Fruit fly (Drosophila melanogaster): ENCODE measurements around the gene Pi4KIIIalpha.

Gene Pi4KIIIalpha

DNA sequence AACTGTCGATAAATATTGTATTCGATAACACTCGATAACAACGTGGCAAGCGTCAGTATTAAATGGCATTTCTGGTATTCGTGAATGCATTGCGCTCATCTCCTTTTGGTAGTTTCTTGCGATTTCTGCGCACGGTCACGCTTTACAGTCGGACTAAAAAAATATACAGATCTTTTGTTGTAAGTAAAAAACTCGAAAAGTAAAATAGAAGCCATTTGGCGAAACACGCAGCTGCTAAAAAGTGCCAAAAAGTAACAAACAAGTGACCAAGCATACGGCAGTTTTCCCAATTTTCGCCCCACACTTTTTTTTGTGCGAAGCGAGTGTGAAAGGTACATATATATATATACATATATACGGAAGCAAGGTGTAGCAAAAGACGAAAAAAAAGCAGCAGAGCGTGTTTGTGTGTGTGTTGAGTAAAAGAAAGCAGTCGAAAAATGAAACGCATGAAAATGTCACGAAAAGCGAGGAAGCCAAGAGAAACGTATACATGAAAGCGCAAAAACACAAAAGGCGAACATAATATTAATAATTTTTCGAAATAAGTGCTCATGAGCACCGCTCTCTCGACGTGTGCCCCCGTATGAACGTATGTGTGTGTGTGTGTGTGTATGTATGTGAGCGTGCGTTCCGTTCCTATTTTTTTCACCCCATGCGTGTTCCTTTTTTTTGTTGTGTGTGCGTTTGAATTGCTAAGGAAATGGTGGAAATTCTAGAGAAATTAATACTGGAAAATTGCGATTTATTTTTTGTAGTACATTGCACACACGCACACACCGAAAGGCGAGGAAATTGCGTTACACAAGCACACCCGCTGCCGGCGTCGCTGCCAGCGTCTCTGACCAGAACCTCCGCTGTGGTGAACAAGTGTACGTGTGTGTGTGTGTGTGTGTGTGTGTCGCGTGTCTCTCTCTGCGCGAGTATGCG lies 9.5 kb downstream of the Pi4KIIIalpha start, which contains the start of gene sgg (continued):
- no peak for TF ChIP-seq Dek (tag; optimal IDR thresholded peaks at IDR 0.05)
- peak; percentile 82 for TF ChIP-seq Dref (GFP tag; IDR thresholded peaks at IDR 0.05)
- TF ChIP-seq h (optimal IDR thresholded peaks at IDR 0.05): no peak
- TF ChIP-seq lmd (GFP tag; IDR thresholded peaks at IDR 0.05): no peak
- TF ChIP-seq CG17612 (GFP tag; IDR thresholded peaks at IDR 0.05): no peak
- no peak for TF ChIP-seq CG7786 (GFP tag; optimal IDR thresholded peaks at IDR 0.05)
- no peak for TF ChIP-seq en (GFP tag; optimal IDR thresholded peaks at IDR 0.05)
- no peak for TF ChIP-seq croc (GFP tag; conservative IDR thresholded peaks at IDR 0.05)
- TF ChIP-seq corto (GFP tag; optimal IDR thresholded peaks at IDR 0.05): no peak
- TF ChIP-seq Rx (GFP tag; IDR thresholded peaks at IDR 0.05): no peak
- TF ChIP-seq cwo (GFP tag; optimal IDR thresholded peaks at IDR 0.05): no peak
- TF ChIP-seq CG11695 (GFP tag; IDR thresholded peaks at IDR 0.05): no peak
- no peak for TF ChIP-seq Hmr (GFP tag; optimal IDR thresholded peaks at IDR 0.05)
- no peak for TF ChIP-seq D (optimal IDR thresholded peaks at IDR 0.05)
- no peak for TF ChIP-seq D (GFP tag; optimal IDR thresholded peaks at IDR 0.05)
- no peak for TF ChIP-seq grn (GFP tag; optimal IDR thresholded peaks at IDR 0.05)
- TF ChIP-seq CG17829 (tag; optimal IDR thresholded peaks at IDR 0.05): peak; percentile 6
- peak; percentile 53 for TF ChIP-seq CG4617 (GFP tag; optimal IDR thresholded peaks at IDR 0.05; ENCODE audit: borderline replicate concordance)
- peak in 1 of 2 experiments; percentile 95 for TF ChIP-seq Pdp1 (GFP tag; optimal IDR thresholded peaks at IDR 0.05)
- peak; percentile 75 for TF ChIP-seq CG12659 (GFP tag; optimal IDR thresholded peaks at IDR 0.05)
- TF ChIP-seq CG7987 (GFP tag; optimal IDR thresholded peaks at IDR 0.05): peak; percentile 9
- peak; percentile 60 for TF ChIP-seq CG15514 (GFP tag; optimal IDR thresholded peaks at IDR 0.05)
- no peak for TF ChIP-seq CG13894 (tag; optimal IDR thresholded peaks at IDR 0.05)
- no peak for TF ChIP-seq ems (GFP tag; optimal IDR thresholded peaks at IDR 0.05)
- TF ChIP-seq CG10979 (tag; optimal IDR thresholded peaks at IDR 0.05): no peak
- TF ChIP-seq CG11093 (GFP tag; IDR thresholded peaks at IDR 0.05): no peak
- TF ChIP-seq Scr (GFP tag; IDR thresholded peaks at IDR 0.05; ENCODE audit: partially characterized antibody): peak; percentile 26; the same call in 1 of the 2 replicates
- TF ChIP-seq Bdp1 (GFP tag; optimal IDR thresholded peaks at IDR 0.05): no peak
- no peak for TF ChIP-seq pb (GFP tag; optimal IDR thresholded peaks at IDR 0.05)
- no peak for TF ChIP-seq nerfin-2 (GFP tag; IDR thresholded peaks at IDR 0.05; ENCODE audit: partially characterized antibody)
- no peak for TF ChIP-seq emc (GFP tag; optimal IDR thresholded peaks at IDR 0.05)
- no peak for TF ChIP-seq CG33213 (GFP tag; optimal IDR thresholded peaks at IDR 0.05)
- TF ChIP-seq Opbp (GFP tag; IDR thresholded peaks at IDR 0.05; ENCODE audit: partially characterized antibody): 0 out of 3 replicates have a peak, but pooled peaks have one; percentile 17
- no peak for TF ChIP-seq CG10321 (GFP tag; IDR thresholded peaks at IDR 0.05)
- TF ChIP-seq zfh2 (GFP tag; optimal IDR thresholded peaks at IDR 0.05): no peak
- no peak for TF ChIP-seq dmrt11E (tag; optimal IDR thresholded peaks at IDR 0.05)
- TF ChIP-seq ATbp (GFP tag; optimal IDR thresholded peaks at IDR 0.05): no peak
- no peak for TF ChIP-seq CG9215 (GFP tag; IDR thresholded peaks at IDR 0.05)
- TF ChIP-seq Elba2 (GFP tag; optimal IDR thresholded peaks at IDR 0.05): no peak
- TF ChIP-seq Chrac-16 (GFP tag; optimal IDR thresholded peaks at IDR 0.05): no peak
- peak; percentile 21 for TF ChIP-seq trem (tag; optimal IDR thresholded peaks at IDR 0.05)
- TF ChIP-seq CG12219 (GFP tag; optimal IDR thresholded peaks at IDR 0.05): no peak
- no peak for TF ChIP-seq ewg (GFP tag; optimal IDR thresholded peaks at IDR 0.05)
- TF ChIP-seq Hmx (GFP tag; optimal IDR thresholded peaks at IDR 0.05): no peak
- TF ChIP-seq Xbp1 (GFP tag; optimal IDR thresholded peaks at IDR 0.05): no peak
- peak; percentile 91 for TF ChIP-seq CG9797 (GFP tag; optimal IDR thresholded peaks at IDR 0.05)
- TF ChIP-seq CG6683 (GFP tag; optimal IDR thresholded peaks at IDR 0.05): no peak
- no peak for TF ChIP-seq B-H2 (GFP tag; optimal IDR thresholded peaks at IDR 0.05)
- TF ChIP-seq CG12744 (GFP tag; optimal IDR thresholded peaks at IDR 0.05): no peak
